Fruit fly (Drosophila melanogaster) whole organism, embryonic: ENCODE measurements around the gene CG32055.
A peak's percentile ranks its signal among the peaks of the same experiment; 100 is the strongest.

Source experiments
- Adf1 ChIP-seq: fragments of 200-800 bp; sonication (Bioruptor generic); IDR thresholded peaks from 2 replicates; pipeline ENCODE4 v1.3.6; 2022; ENCODE audit warnings: missing biosample characterization, missing genetic modification characterization
- Bgb ChIP-seq: fragments of 200-800 bp; sonication (Bioruptor generic); IDR thresholded peaks from 2 replicates; pipeline ENCODE4 v1.3.6; 2022; ENCODE audit warnings: missing biosample characterization, missing genetic modification characterization; ENCODE audit not compliant: partially characterized antibody
- CG11456 ChIP-seq: fragments of 200-800 bp; sonication (Bioruptor generic); IDR thresholded peaks from 3 replicates; pipeline ENCODE4 v1.3.6; 2022; ENCODE audit warnings: missing biosample characterization, missing genetic modification characterization
- CG13624 ChIP-seq: fragments of 200-800 bp; sonication (Bioruptor generic); optimal IDR thresholded peaks from 2 replicates; lab custom pipeline; 2016; ENCODE audit warnings: missing biosample characterization, missing genetic modification characterization
- CG2199 ChIP-seq: fragments of 200-800 bp; sonication (Bioruptor generic); IDR thresholded peaks from 3 replicates; pipeline ENCODE4 v1.3.6; 2022; ENCODE audit warnings: missing biosample characterization, missing genetic modification characterization
- CG3838 ChIP-seq: fragments of 200-800 bp; sonication (Bioruptor generic); optimal IDR thresholded peaks from 3 replicates; lab custom pipeline; 2016; ENCODE audit warnings: missing biosample characterization, missing genetic modification characterization
- CG4404 ChIP-seq: fragments of 200-800 bp; sonication (Bioruptor generic); IDR thresholded peaks from 2 replicates; pipeline ENCODE4 v1.3.6; 2022; ENCODE audit warnings: missing biosample characterization, missing genetic modification characterization
- CG6654 ChIP-seq: fragments of 200-800 bp; sonication (Bioruptor generic); optimal IDR thresholded peaks from 2 replicates; lab custom pipeline; 2017; ENCODE audit warnings: missing biosample characterization, mild to moderate bottlenecking, missing genetic modification characterization
- CG8089 ChIP-seq: fragments of 200-800 bp; sonication (Bioruptor generic); optimal IDR thresholded peaks from 3 replicates; lab custom pipeline; 2016; ENCODE audit warnings: missing biosample characterization, missing genetic modification characterization
- CG8290 ChIP-seq, 3 experiments: fragments of 200-800 bp; sonication (Bioruptor generic); optimal IDR thresholded peaks; 2 replicates each; lab custom pipeline; 2016 to 2019; ENCODE audit warnings: missing biosample characterization in 3 of 3, missing genetic modification characterization in 3 of 3, mild to moderate bottlenecking in 2 of 3, moderate library complexity in 1 of 3
- CG9932 ChIP-seq: fragments of 200-800 bp; sonication (Bioruptor generic); IDR thresholded peaks from 2 replicates; pipeline ENCODE4 v1.3.6; 2022; ENCODE audit warnings: missing biosample characterization, missing genetic modification characterization
- CkIIα-i1 ChIP-seq: fragments of 200-800 bp; sonication (Bioruptor generic); IDR thresholded peaks from 2 replicates; pipeline ENCODE4 v1.3.6; 2022; ENCODE audit warnings: missing biosample characterization, missing genetic modification characterization
- Drgx ChIP-seq: fragments of 200-800 bp; sonication (Bioruptor generic); IDR thresholded peaks from 2 replicates; pipeline ENCODE4 v1.3.6; 2022; ENCODE audit warnings: missing biosample characterization, missing genetic modification characterization
- E2f2 ChIP-seq: fragments of 200-800 bp; sonication (Bioruptor generic); IDR thresholded peaks from 2 replicates; pipeline ENCODE4 v1.3.6; 2022; ENCODE audit warnings: missing biosample characterization, missing genetic modification characterization
- Eip74EF ChIP-seq, 2 experiments: fragments of 200-800 bp in 1 of 2; fragments of >200 bp in 1 of 2; sonication (Bioruptor generic) in 1 of 2; optimal IDR thresholded peaks; 2 replicates each; lab custom pipeline; 2017 to 2019; ENCODE audit warnings: missing biosample characterization in 2 of 2, missing genetic modification characterization in 2 of 2, mild to moderate bottlenecking in 1 of 2, moderate library complexity in 1 of 2
- Ets65A ChIP-seq: fragments of 200-800 bp; sonication (Bioruptor generic); peaks from one replicate; lab custom pipeline; 2016; ENCODE audit warnings: missing biosample characterization, missing genetic modification characterization
- HLH4C ChIP-seq: fragments of 200-800 bp; sonication (Bioruptor generic); IDR thresholded peaks from 3 replicates; pipeline ENCODE4 v1.3.6; 2022; ENCODE audit warnings: missing biosample characterization, missing genetic modification characterization; ENCODE audit not compliant: partially characterized antibody
- Kr ChIP-seq: fragments of 200-800 bp; sonication (Bioruptor generic); optimal IDR thresholded peaks from 2 replicates; lab custom pipeline; 2017; ENCODE audit warnings: missing biosample characterization, mild to moderate bottlenecking, missing genetic modification characterization
- Mes4 ChIP-seq: fragments of 200-800 bp; sonication (Bioruptor generic); optimal IDR thresholded peaks from 2 replicates; lab custom pipeline; 2016; ENCODE audit warnings: missing biosample characterization, missing genetic modification characterization
- Nf-YB ChIP-seq: fragments of 200-800 bp; sonication (Bioruptor generic); optimal IDR thresholded peaks from 3 replicates; lab custom pipeline; 2019; ENCODE audit warnings: missing biosample characterization, mild to moderate bottlenecking, missing genetic modification characterization, moderate library complexity
- Usf ChIP-seq: fragments of 200-800 bp; sonication (Bioruptor generic); optimal IDR thresholded peaks from 2 replicates; lab custom pipeline; 2017; ENCODE audit warnings: missing genotype, missing biosample characterization, missing genetic modification characterization
- YL-1 ChIP-seq: fragments of 200-800 bp; sonication (Bioruptor generic); optimal IDR thresholded peaks from 3 replicates; lab custom pipeline; 2017; ENCODE audit warnings: missing biosample characterization, mild to moderate bottlenecking, missing genetic modification characterization
- btn ChIP-seq: fragments of 200-800 bp; sonication (Bioruptor generic); optimal IDR thresholded peaks from 2 replicates; lab custom pipeline; 2016; ENCODE audit warnings: missing biosample characterization, missing genetic modification characterization
- chinmo ChIP-seq: fragments of 200-800 bp; sonication (Bioruptor generic); IDR thresholded peaks from 4 replicates; pipeline ENCODE4 v1.3.6; 2022; ENCODE audit warnings: missing biosample characterization, missing genetic modification characterization; ENCODE audit not compliant: partially characterized antibody
- crol ChIP-seq: fragments of 200-800 bp; sonication (Bioruptor generic); IDR thresholded peaks from 2 replicates; pipeline ENCODE4 v1.3.6; 2022; ENCODE audit warnings: missing biosample characterization, missing genetic modification characterization
- dimm ChIP-seq: fragments of 200-800 bp; sonication (Bioruptor generic); IDR thresholded peaks from 2 replicates; pipeline ENCODE4 v1.3.6; 2022; ENCODE audit warnings: missing biosample characterization, missing genetic modification characterization
- disco-r ChIP-seq: fragments of 200-800 bp; sonication (Bioruptor generic); optimal IDR thresholded peaks from 2 replicates; lab custom pipeline; 2016; ENCODE audit warnings: missing biosample characterization, missing genetic modification characterization
- dmrt99B ChIP-seq: fragments of 200-800 bp; sonication (Bioruptor generic); optimal IDR thresholded peaks from 2 replicates; lab custom pipeline; 2018; ENCODE audit warnings: missing biosample characterization, mild to moderate bottlenecking, missing genetic modification characterization, moderate library complexity
- esg ChIP-seq: fragments of 200-800 bp; sonication (Bioruptor generic); conservative IDR thresholded peaks from 2 replicates; pipeline ENCODE4 v1.3.6; 2022; ENCODE audit warnings: missing biosample characterization, missing genetic modification characterization
- eve ChIP-seq, 2 experiments: fragments of >200 bp; optimal IDR thresholded peaks; 2 replicates each; lab custom pipeline; 2017; ENCODE audit warnings: missing biosample characterization in 2 of 2, missing genetic modification characterization in 2 of 2
- gsb-n ChIP-seq: fragments of 200-800 bp; sonication (Bioruptor generic); optimal IDR thresholded peaks from 3 replicates; lab custom pipeline; 2018; ENCODE audit warnings: missing biosample characterization, mild to moderate bottlenecking, missing genetic modification characterization
- jigr1 ChIP-seq: fragments of 200-800 bp; sonication (Bioruptor generic); IDR thresholded peaks from 3 replicates; pipeline ENCODE4 v1.3.6; 2022; ENCODE audit warnings: missing biosample characterization, missing genetic modification characterization
- lbe ChIP-seq: fragments of 200-800 bp; sonication (Bioruptor generic); optimal IDR thresholded peaks from 2 replicates; lab custom pipeline; 2016; ENCODE audit warnings: missing biosample characterization, mild to moderate bottlenecking, missing genetic modification characterization
- lmd ChIP-seq: fragments of 200-800 bp; sonication (Bioruptor generic); IDR thresholded peaks from 2 replicates; pipeline ENCODE4 v1.3.6; 2022; ENCODE audit warnings: missing biosample characterization, missing genetic modification characterization
- mld ChIP-seq: fragments of 200-800 bp; sonication (Bioruptor generic); IDR thresholded peaks from 3 replicates; pipeline ENCODE4 v1.3.6; 2022; ENCODE audit warnings: missing biosample characterization, missing genetic modification characterization; ENCODE audit not compliant: partially characterized antibody
- pan ChIP-seq, 4 experiments: fragments of >200 bp in 3 of 4; fragments of 200-800 bp in 1 of 4; sonication (Bioruptor generic) in 1 of 4; optimal IDR thresholded peaks in 3 of 4; IDR thresholded peaks in 1 of 4; 2 replicates each; pipeline versions ENCODE4 v1.3.6 to Lab custom; 2017 to 2022; ENCODE audit warnings: missing biosample characterization in 2 of 4, missing genetic modification characterization in 2 of 4, mixed read lengths in 1 of 4
- prd ChIP-seq, 3 experiments: fragments of >200 bp in 2 of 3; fragments of 200-800 bp in 1 of 3; sonication (Bioruptor generic) in 1 of 3; optimal IDR thresholded peaks in 2 of 3; IDR thresholded peaks in 1 of 3; 2 replicates in 2 of 3; 3 replicates in 1 of 3; pipeline versions ENCODE4 v1.3.6 to Lab custom; 2017 to 2022; ENCODE audit warnings: missing biosample characterization in 1 of 3, missing genetic modification characterization in 1 of 3
- psq ChIP-seq: fragments of 200-800 bp; sonication (Bioruptor generic); optimal IDR thresholded peaks from 2 replicates; lab custom pipeline; 2017; ENCODE audit warnings: missing biosample characterization, missing genetic modification characterization
- ro ChIP-seq: fragments of 200-800 bp; sonication (Bioruptor generic); IDR thresholded peaks from 2 replicates; pipeline ENCODE4 v1.3.6; 2022; ENCODE audit warnings: missing biosample characterization, missing genetic modification characterization
- scrt ChIP-seq: fragments of 200-800 bp; sonication (Bioruptor generic); optimal IDR thresholded peaks from 2 replicates; lab custom pipeline; 2018; ENCODE audit warnings: missing biosample characterization, mild to moderate bottlenecking, missing genetic modification characterization, moderate library complexity
- so ChIP-seq: fragments of 200-800 bp; sonication (Bioruptor generic); IDR thresholded peaks from 3 replicates; pipeline ENCODE4 v1.3.6; 2022; ENCODE audit warnings: missing biosample characterization, missing genetic modification characterization
- stc ChIP-seq: fragments of 200-800 bp; sonication (Bioruptor generic); IDR thresholded peaks from 2 replicates; pipeline ENCODE4 v1.3.6; 2022; ENCODE audit warnings: missing biosample characterization, missing genetic modification characterization
- sug ChIP-seq: fragments of 200-800 bp; optimal IDR thresholded peaks from 2 replicates; lab custom pipeline; 2019; ENCODE audit warnings: missing biosample characterization, mild to moderate bottlenecking, missing genetic modification characterization, moderate library complexity
- tin ChIP-seq: fragments of 200-800 bp; sonication (Bioruptor generic); optimal IDR thresholded peaks from 3 replicates; lab custom pipeline; 2016; ENCODE audit warnings: missing biosample characterization, missing genetic modification characterization
- zfh1 ChIP-seq: fragments of 200-800 bp; sonication (Bioruptor generic); IDR thresholded peaks from 3 replicates; pipeline ENCODE4 v1.3.6; 2022; ENCODE audit warnings: missing biosample characterization, missing genetic modification characterization
- zfh2 ChIP-seq: fragments of 200-800 bp; sonication (Bioruptor generic); optimal IDR thresholded peaks from 2 replicates; lab custom pipeline; 2016; ENCODE audit warnings: missing biosample characterization, missing genetic modification characterization

CG32055 gene

DNA sequence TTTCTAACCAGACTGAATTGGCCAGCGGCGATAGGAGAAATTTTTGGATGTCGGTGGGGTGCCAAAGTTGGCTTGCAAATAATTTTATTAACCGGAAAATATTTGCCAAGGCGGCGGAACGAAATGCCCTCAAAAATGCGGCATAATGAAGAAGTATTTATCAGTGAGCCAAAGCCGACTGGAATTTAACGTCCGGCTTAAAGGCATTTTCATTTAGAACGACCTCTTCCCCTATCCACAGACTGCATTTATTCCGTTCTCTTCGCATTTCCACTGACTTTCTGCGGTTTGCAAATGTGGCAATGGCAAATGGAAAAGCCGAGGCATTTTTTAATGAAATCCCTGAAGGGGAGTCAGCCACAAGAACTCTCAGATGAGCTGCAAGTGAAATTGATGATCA is 13.1 kb upstream of the CG32055 start:
- no peak for TF ChIP-seq CG8089 (GFP tag; lab: Kevin White, UChicago)
- TF ChIP-seq CG2199 = peak; percentile 96
- no peak for TF ChIP-seq zfh1
- no peak for TF ChIP-seq YL-1

DNA sequence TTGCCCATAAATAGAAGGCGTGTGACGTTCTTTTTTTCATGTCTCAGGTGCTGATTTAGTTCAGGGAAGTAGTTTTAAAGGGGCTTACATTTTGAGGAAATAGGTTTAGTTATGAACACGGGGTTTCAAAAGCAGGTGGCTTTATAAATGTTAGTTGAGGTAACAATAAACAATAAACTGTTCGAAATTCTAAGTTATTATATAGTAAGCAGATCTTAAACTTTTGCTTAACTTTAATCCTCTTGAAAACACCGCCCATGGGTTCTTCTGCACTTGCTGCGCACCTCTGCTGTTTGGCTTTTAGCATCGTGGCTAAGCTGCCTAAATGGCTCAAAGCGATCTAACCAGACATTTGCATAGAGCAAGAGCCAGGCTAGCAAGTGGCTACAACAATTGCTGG is 10.6 kb upstream of the CG32055 start:
- TF ChIP-seq Ets65A (GFP tag; lab: Kevin White, UChicago) = peak; percentile 58
- TF ChIP-seq sug = no peak
- TF ChIP-seq Drgx (GFP tag; lab: Robert Waterston, UW) = peak; percentile 54; the same call in 1 of the 2 replicates
- TF ChIP-seq psq = no peak
- TF ChIP-seq E2f2 (GFP tag; lab: Robert Waterston, UW) = no peak
- TF ChIP-seq jigr1 (GFP tag; lab: Robert Waterston, UW) = no peak
- no peak for TF ChIP-seq esg
- TF ChIP-seq zfh2 (GFP tag; lab: Kevin White, UChicago) = no peak
- TF ChIP-seq eve (GFP tag; optimal IDR thresholded peaks at IDR 0.05; lab: Kevin White, UChicago) = no peak
- no peak for TF ChIP-seq lmd (GFP tag; lab: Robert Waterston, UW)

DNA sequence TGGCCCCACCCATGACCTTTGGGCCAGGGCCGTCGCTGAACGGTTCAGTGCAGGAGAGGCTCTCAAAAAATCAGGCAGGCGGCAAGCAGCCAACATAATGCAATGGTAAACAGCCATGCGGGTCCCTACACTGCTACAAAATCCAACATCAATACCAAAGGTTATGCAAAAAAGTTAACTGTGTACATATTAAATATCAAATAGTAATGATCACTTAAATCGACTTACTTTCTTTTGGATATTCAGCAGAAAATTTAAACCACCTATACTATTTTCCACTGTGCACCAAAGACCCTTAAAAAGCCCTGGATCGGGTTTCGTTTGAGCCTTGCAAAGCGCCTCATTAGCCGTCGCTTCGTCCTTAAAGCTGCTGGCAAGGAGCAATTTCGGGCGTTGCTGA is 7.1 kb upstream of the CG32055 start:
- TF ChIP-seq Drgx (GFP tag; lab: Robert Waterston, UW) (0 out of 2 replicates have a peak, but pooled peaks have one; percentile 13), lbe (GFP tag; lab: Kevin White, UChicago) (peak; percentile 15), dimm (no peak), CG4404 (GFP tag; lab: Robert Waterston, UW) (0 out of 2 replicates have a peak, but pooled peaks have one; percentile 15), prd (optimal IDR thresholded peaks at IDR 0.05; lab: Kevin White, UChicago) (no peak), prd (GFP tag; IDR thresholded peaks at IDR 0.05; lab: Robert Waterston, UW) (peak; percentile 18; the same call in 1 of the 3 replicates)

DNA sequence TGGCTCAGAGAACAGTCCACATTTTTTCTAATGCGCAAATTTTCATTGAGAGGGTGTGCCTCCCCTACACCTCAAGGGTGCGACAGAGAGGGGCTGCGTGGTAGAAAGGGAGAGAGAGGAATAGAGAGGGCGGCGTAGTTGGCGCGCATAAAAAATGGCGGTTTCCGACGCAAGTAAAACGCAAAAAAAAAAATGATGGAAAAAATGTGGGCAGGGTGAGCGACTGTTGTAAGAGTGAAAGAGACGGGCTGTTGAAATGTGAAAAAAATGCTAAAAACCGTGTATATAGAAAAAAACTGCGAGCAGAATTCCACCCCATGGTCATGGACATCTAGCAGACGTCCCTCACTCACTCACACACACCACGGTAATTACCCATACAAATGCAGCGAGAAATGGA is 6.1 kb upstream of the CG32055 start:
- TF ChIP-seq Usf (GFP tag; lab: Kevin White, UChicago) (no peak), CG11456 (GFP tag; lab: Robert Waterston, UW) (no peak), CkIIα-i1 (GFP tag; lab: Robert Waterston, UW) (no peak), scrt (GFP tag; lab: Kevin White, UChicago) (no peak), crol (peak; percentile 43; the same call in 1 of the 2 replicates), HLH4C (no peak), Nf-YB (GFP tag; lab: Kevin White, UChicago) (peak; percentile 79), CG8290 (GFP tag; optimal IDR thresholded peaks at IDR 0.05; lab: Kevin White, UChicago) (no peak), CG8290 (tag; optimal IDR thresholded peaks at IDR 0.05; lab: Kevin White, UChicago) (no peak), Kr (no peak), btn (no peak), CG6654 (GFP tag; lab: Kevin White, UChicago) (no peak), CG13624 (GFP tag; lab: Kevin White, UChicago) (peak; percentile 76), CG3838 (GFP tag; lab: Kevin White, UChicago) (no peak), Mes4 (GFP tag; lab: Kevin White, UChicago) (no peak), Drgx (GFP tag; lab: Robert Waterston, UW) (0 out of 2 replicates have a peak, but pooled peaks have one; percentile 13), CG9932 (GFP tag; lab: Robert Waterston, UW) (no peak), chinmo (0 out of 4 replicates have a peak, but pooled peaks have one; percentile 11), mld (GFP tag; lab: Robert Waterston, UW) (no peak), dmrt99B (tag; lab: Kevin White, UChicago) (no peak), gsb-n (tag; lab: Kevin White, UChicago) (peak; percentile 34), Adf1 (peak; percentile 76), pan (optimal IDR thresholded peaks at IDR 0.05; lab: Kevin White, UChicago) (no peak), pan (GFP tag; optimal IDR thresholded peaks at IDR 0.05 in 1 of 2, IDR thresholded peaks at IDR 0.05 in 1 of 2) (no peak), Bgb (GFP tag; lab: Robert Waterston, UW) (peak; percentile 18; the same call in 1 of the 2 replicates), ro (no peak), Eip74EF (GFP tag; optimal IDR thresholded peaks at IDR 0.05; lab: Kevin White, UChicago) (no peak), tin (no peak), stc (GFP tag; lab: Robert Waterston, UW) (no peak), so (no peak), disco-r (GFP tag; lab: Kevin White, UChicago) (no peak)
